Worm (Caenorhabditis elegans) whole organism, L4/young adult: ENCODE measurements around the gene F31E9.6.
"Not testable (repeated sequence)": the region's sequence is repeated elsewhere in the genome, so short reads cannot be mapped to it uniquely, and the experiment has no call there.

ENCODE experiments used
- W03F9.2 ChIP-seq: fragments of 150-350 bp; optimal IDR thresholded peaks from 2 replicates; lab custom pipeline; 2014; ENCODE audit warnings: missing biosample characterization, missing genetic modification characterization
- dao-5 ChIP-seq: sonication (generic microtip); optimal IDR thresholded peaks from 2 replicates; lab custom pipeline; 2016; ENCODE audit warnings: missing genotype, missing genetic modification characterization, moderate library complexity, missing compliant biosample characterization
- him-1 ChIP-seq: sonication (generic microtip); optimal IDR thresholded peaks from 2 replicates; lab custom pipeline; 2016; ENCODE audit warnings: missing genotype, missing genetic modification reagents, missing genetic modification characterization, missing compliant biosample characterization

The F31E9.6 gene

ce11 chrV:17312386-17312785, 2.6 kb downstream of the F31E9.6 start, which contains the start of gene Y61B8B.3:
Y61B8B.3 (minus strand) TSS chrV:17312486.
- TF ChIP-seq W03F9.2 (tag; lab: Kevin White, UChicago) = no peak

- TF ChIP-seq dao-5 (tag; lab: Kevin White, UChicago) (no peak), him-1 (no peak), W03F9.2 (tag; lab: Kevin White, UChicago) (no peak)
Observed at ce11 chrV:17307926-17308325, 7.0 kb downstream of the F31E9.6 start.

DNA sequence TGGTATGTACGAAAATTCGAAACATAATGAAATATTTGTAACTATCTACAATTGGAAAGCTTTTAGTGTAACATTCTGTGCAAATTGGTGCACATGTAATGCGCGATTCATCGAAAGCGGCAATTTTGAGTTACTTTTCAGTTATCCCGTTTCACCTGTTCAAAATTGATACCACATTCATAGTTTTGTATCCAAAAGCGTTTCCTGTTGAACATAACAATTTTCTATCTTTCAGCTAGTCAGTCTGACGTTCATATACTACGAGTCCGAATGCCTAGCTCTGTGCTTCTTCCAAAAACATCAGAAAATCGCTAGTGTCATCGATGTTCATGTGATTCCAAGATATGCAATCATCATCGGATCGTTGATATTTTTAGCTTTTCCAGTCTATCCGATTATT, 11.6 kb downstream of the F31E9.6 start:
- TF ChIP-seq dao-5 (tag; lab: Kevin White, UChicago) (no peak), W03F9.2 (tag; lab: Kevin White, UChicago) (no peak), him-1 (no peak)

- TF ChIP-seq dao-5 (tag; lab: Kevin White, UChicago) (no peak), him-1 (no peak), W03F9.2 (tag; lab: Kevin White, UChicago) (no peak)
Observed at ce11 chrV:17302754-17303153, 12.2 kb downstream of the F31E9.6 start, which contains the start of gene sri-70. sri-70 (plus strand) TSS chrV:17303054.

- TF ChIP-seq W03F9.2 (tag; lab: Kevin White, UChicago) (no peak), dao-5 (tag; lab: Kevin White, UChicago) (no peak), him-1 (no peak)
Observed at ce11 chrV:17301375-17301774, 13.6 kb downstream of the F31E9.6 start, which contains the start of gene K10G4.5. K10G4.5 (minus strand) TSS chrV:17301475.

DNA sequence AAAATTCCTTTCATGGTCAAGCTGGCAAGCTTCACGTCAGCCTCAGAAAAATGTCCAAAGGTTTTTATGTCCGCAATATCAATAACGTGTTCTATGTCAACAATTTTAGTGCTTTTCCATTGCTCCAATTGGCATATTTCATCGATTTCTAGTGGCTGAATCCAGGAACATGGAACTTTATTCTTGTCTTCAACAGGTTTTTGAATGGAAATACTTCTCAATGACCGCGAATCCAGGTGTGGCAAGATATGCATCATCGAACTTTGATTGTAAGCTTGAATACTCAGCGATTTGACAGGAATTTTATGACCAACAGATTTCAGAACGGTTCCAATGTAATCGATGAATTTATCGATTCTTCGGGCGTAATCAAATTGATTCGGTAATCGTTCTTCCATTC, 16.3 kb downstream of the F31E9.6 start:
- TF ChIP-seq him-1 (no peak), dao-5 (tag; lab: Kevin White, UChicago) (no peak)

- no peak for TF ChIP-seq him-1
- TF ChIP-seq dao-5 (tag; lab: Kevin White, UChicago) = no peak
- no peak for TF ChIP-seq W03F9.2 (tag; lab: Kevin White, UChicago)
Observed at ce11 chrV:17296443-17296842, 18.5 kb downstream of the F31E9.6 start.

DNA sequence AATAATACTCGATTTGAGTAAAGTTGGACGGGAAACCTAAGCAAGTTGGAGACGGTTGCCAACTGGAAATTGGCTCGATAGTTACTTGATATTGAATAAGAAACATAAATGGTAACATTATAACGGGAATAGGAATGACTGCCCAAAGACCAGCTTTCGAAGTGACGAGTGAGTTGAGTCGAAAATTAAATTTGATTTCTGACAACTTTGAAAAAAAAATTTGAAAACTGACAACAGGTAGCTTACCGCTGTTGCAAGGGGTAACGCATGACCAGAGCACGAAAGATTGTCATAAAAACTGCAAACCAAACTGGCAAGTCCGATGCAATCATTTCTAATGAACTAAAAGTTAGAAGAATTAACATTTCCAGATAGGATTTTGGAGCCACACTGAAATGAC, 22.2 kb downstream of the F31E9.6 start:
- TF ChIP-seq him-1 = no peak
- no peak for TF ChIP-seq W03F9.2 (tag; lab: Kevin White, UChicago)
- TF ChIP-seq dao-5 (tag; lab: Kevin White, UChicago) = no peak

DNA sequence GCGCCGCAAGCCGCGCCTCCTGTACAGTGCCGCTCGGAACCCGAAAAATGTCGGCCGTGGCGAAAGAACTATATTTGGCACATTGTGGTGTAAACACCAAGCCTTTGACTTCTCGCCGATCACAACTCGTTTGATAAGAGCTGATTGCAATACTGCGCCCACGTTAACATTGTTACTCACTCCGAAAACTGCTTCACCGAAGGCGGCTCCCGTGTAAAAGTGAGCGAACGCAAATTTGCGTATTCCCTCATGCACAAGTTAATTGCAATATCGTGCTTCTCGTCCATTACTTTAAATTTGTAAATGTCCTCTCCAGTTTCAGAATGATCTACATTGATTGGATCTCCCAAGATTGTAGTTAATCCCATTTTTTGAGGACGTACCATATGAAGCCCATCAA, 30.8 kb downstream of the F31E9.6 start:
- TF ChIP-seq dao-5 (tag; lab: Kevin White, UChicago) (no peak), him-1 (no peak), W03F9.2 (tag; lab: Kevin White, UChicago) (no peak)

- TF ChIP-seq W03F9.2 (tag; lab: Kevin White, UChicago) (no peak), him-1 (no peak)
Observed at ce11 chrV:17273249-17273648, 41.7 kb downstream of the F31E9.6 start, which contains the start of gene K10G4.10. K10G4.10 (plus strand) TSS chrV:17273549.

ce11 chrV:17272112-17272511, 42.8 kb downstream of the F31E9.6 start:
- TF ChIP-seq dao-5 (tag; lab: Kevin White, UChicago) = no peak
- TF ChIP-seq W03F9.2 (tag; lab: Kevin White, UChicago) = no peak
- no peak for TF ChIP-seq him-1

- TF ChIP-seq dao-5 (tag; lab: Kevin White, UChicago); him-1; W03F9.2 (tag; lab: Kevin White, UChicago): not testable (repeated sequence)
Observed at ce11 chrV:17264855-17265254, 50.1 kb downstream of the F31E9.6 start, which contains the start of gene K10G4.3. K10G4.3 (minus strand) TSS chrV:17264955.
